Worm (Caenorhabditis elegans): ENCODE results near the gene srb-18.

srb-18 gene

ce11 chrV:7545187-7545586, 30.1 kb downstream of the srb-18 start, which contains the start of the genes C54F6.19 and nhx-3:
C54F6.19 (plus strand) TSS chrV:7545487.
nhx-3 (minus strand) TSS chrV:7545523.
- no peak for TF ChIP-seq scrt-1 (GFP tag; IDR thresholded peaks at IDR 0.05)
- TF ChIP-seq ceh-13 (GFP tag; optimal IDR thresholded peaks at IDR 0.05) = no peak
- TF ChIP-seq hmg-4 (GFP tag; optimal IDR thresholded peaks at IDR 0.05) = no peak
- no peak for TF ChIP-seq ama-1 (optimal IDR thresholded peaks at IDR 0.05)
- no peak for TF ChIP-seq ceh-36 (tag; optimal IDR thresholded peaks at IDR 0.05)
- no peak for TF ChIP-seq ets-7 (tag; optimal IDR thresholded peaks at IDR 0.05)

ce11 chrV:7547479-7547878, 32.4 kb downstream of the srb-18 start, which contains the start of gene ftn-1:
ftn-1 (minus strand) TSS chrV:7547579.
- TF ChIP-seq tbx-11 (GFP tag; IDR thresholded peaks at IDR 0.05) (no peak), tra-4 (tag; optimal IDR thresholded peaks at IDR 0.05) (no peak), flt-1 (GFP tag; IDR thresholded peaks at IDR 0.05) (no peak), scrt-1 (GFP tag; IDR thresholded peaks at IDR 0.05) (no peak), F13C5.2 (tag; optimal IDR thresholded peaks at IDR 0.05) (no peak), ceh-36 (tag; optimal IDR thresholded peaks at IDR 0.05) (no peak), ets-7 (tag; optimal IDR thresholded peaks at IDR 0.05) (no peak), aly-1 (tag; optimal IDR thresholded peaks at IDR 0.05) (no peak), hmbx-1 (tag; optimal IDR thresholded peaks at IDR 0.05) (no peak), tbx-37 (GFP tag; conservative IDR thresholded peaks at IDR 0.05) (no peak), pes-1 (GFP tag; IDR thresholded peaks at IDR 0.05) (no peak), hnd-1 (tag; optimal IDR thresholded peaks at IDR 0.05) (no peak), hmg-4 (GFP tag; optimal IDR thresholded peaks at IDR 0.05) (no peak), sea-1 (GFP tag; conservative IDR thresholded peaks at IDR 0.05) (no peak), ceh-13 (GFP tag; optimal IDR thresholded peaks at IDR 0.05) (no peak), B0310.2 (tag; optimal IDR thresholded peaks at IDR 0.05) (no peak), ama-1 (optimal IDR thresholded peaks at IDR 0.05) (no peak)

ce11 chrV:7548017-7548416, 33.0 kb downstream of the srb-18 start:
- no peak for TF ChIP-seq tbx-11 (GFP tag; IDR thresholded peaks at IDR 0.05)
- TF ChIP-seq F13C5.2 (tag; optimal IDR thresholded peaks at IDR 0.05) = no peak
- TF ChIP-seq sea-1 (GFP tag; conservative IDR thresholded peaks at IDR 0.05) = no peak

- TF ChIP-seq tbx-11 (GFP tag; IDR thresholded peaks at IDR 0.05) (peak; percentile 70), flt-1 (GFP tag; IDR thresholded peaks at IDR 0.05) (peak; percentile 56; the same call in 1 of the 2 replicates), pes-1 (GFP tag; IDR thresholded peaks at IDR 0.05) (peak; percentile 76), scrt-1 (GFP tag; IDR thresholded peaks at IDR 0.05) (peak; percentile 70; the same call in 1 of the 2 replicates)
Measured at ce11 chrV:7548499-7548898, 33.5 kb downstream of the srb-18 start.

- TF ChIP-seq F13C5.2 (tag; optimal IDR thresholded peaks at IDR 0.05) (no peak), sea-1 (GFP tag; conservative IDR thresholded peaks at IDR 0.05) (no peak), hnd-1 (tag; optimal IDR thresholded peaks at IDR 0.05) (no peak), hmbx-1 (tag; optimal IDR thresholded peaks at IDR 0.05) (no peak), hmg-4 (GFP tag; optimal IDR thresholded peaks at IDR 0.05) (no peak), aly-1 (tag; optimal IDR thresholded peaks at IDR 0.05) (no peak), B0310.2 (tag; optimal IDR thresholded peaks at IDR 0.05) (no peak), scrt-1 (GFP tag; IDR thresholded peaks at IDR 0.05) (no peak), ets-7 (tag; optimal IDR thresholded peaks at IDR 0.05) (no peak), tra-4 (tag; optimal IDR thresholded peaks at IDR 0.05) (no peak), flt-1 (GFP tag; IDR thresholded peaks at IDR 0.05) (no peak), ceh-36 (tag; optimal IDR thresholded peaks at IDR 0.05) (no peak), pes-1 (GFP tag; IDR thresholded peaks at IDR 0.05) (no peak), tbx-37 (GFP tag; conservative IDR thresholded peaks at IDR 0.05) (no peak)
Measured at ce11 chrV:7551821-7552220, 36.8 kb downstream of the srb-18 start, which contains the start of gene F19F10.3. F19F10.3 (plus strand) TSS chrV:7552121.

- no peak for TF ChIP-seq flt-1 (GFP tag; IDR thresholded peaks at IDR 0.05)
- no peak for TF ChIP-seq pes-1 (GFP tag; IDR thresholded peaks at IDR 0.05)
- TF ChIP-seq hmbx-1 (tag; optimal IDR thresholded peaks at IDR 0.05) = no peak
- no peak for TF ChIP-seq B0310.2 (tag; optimal IDR thresholded peaks at IDR 0.05)
- TF ChIP-seq hnd-1 (tag; optimal IDR thresholded peaks at IDR 0.05) = no peak
- TF ChIP-seq F13C5.2 (tag; optimal IDR thresholded peaks at IDR 0.05) = no peak
- TF ChIP-seq scrt-1 (GFP tag; IDR thresholded peaks at IDR 0.05) = no peak
- TF ChIP-seq tra-4 (tag; optimal IDR thresholded peaks at IDR 0.05) = no peak
- TF ChIP-seq aly-1 (tag; optimal IDR thresholded peaks at IDR 0.05) = no peak
Measured at ce11 chrV:7553873-7554362, 38.9 kb downstream of the srb-18 start, which contains the start of gene ttr-10. ttr-10 (minus strand) TSS chrV:7553923.

ce11 chrV:7555875-7556274, 40.8 kb downstream of the srb-18 start:
- TF ChIP-seq hmbx-1 (tag; optimal IDR thresholded peaks at IDR 0.05) = no peak
- no peak for TF ChIP-seq B0310.2 (tag; optimal IDR thresholded peaks at IDR 0.05)
- no peak for TF ChIP-seq ama-1 (optimal IDR thresholded peaks at IDR 0.05)
- no peak for TF ChIP-seq ceh-13 (GFP tag; optimal IDR thresholded peaks at IDR 0.05)
- no peak for TF ChIP-seq tra-4 (tag; optimal IDR thresholded peaks at IDR 0.05)
- TF ChIP-seq aly-1 (tag; optimal IDR thresholded peaks at IDR 0.05) = no peak
- TF ChIP-seq ets-7 (tag; optimal IDR thresholded peaks at IDR 0.05) = no peak
- TF ChIP-seq scrt-1 (GFP tag; IDR thresholded peaks at IDR 0.05) = no peak
- TF ChIP-seq tbx-11 (GFP tag; IDR thresholded peaks at IDR 0.05) = no peak
- TF ChIP-seq hnd-1 (tag; optimal IDR thresholded peaks at IDR 0.05) = no peak
- TF ChIP-seq sea-1 (GFP tag; conservative IDR thresholded peaks at IDR 0.05) = no peak
- no peak for TF ChIP-seq flt-1 (GFP tag; IDR thresholded peaks at IDR 0.05)
- no peak for TF ChIP-seq ceh-36 (tag; optimal IDR thresholded peaks at IDR 0.05)
- no peak for TF ChIP-seq tbx-37 (GFP tag; conservative IDR thresholded peaks at IDR 0.05)
- no peak for TF ChIP-seq F13C5.2 (tag; optimal IDR thresholded peaks at IDR 0.05)
- TF ChIP-seq pes-1 (GFP tag; IDR thresholded peaks at IDR 0.05) = no peak
- TF ChIP-seq hmg-4 (GFP tag; optimal IDR thresholded peaks at IDR 0.05) = no peak

ce11 chrV:7558693-7559092, 43.7 kb downstream of the srb-18 start, which contains the start of gene ets-7:
ets-7 (minus strand) TSS chrV:7558793.
- TF ChIP-seq hmg-4 (GFP tag; optimal IDR thresholded peaks at IDR 0.05) (no peak), aly-1 (tag; optimal IDR thresholded peaks at IDR 0.05) (no peak), hnd-1 (tag; optimal IDR thresholded peaks at IDR 0.05) (no peak), sea-1 (GFP tag; conservative IDR thresholded peaks at IDR 0.05) (no peak), ceh-36 (tag; optimal IDR thresholded peaks at IDR 0.05) (no peak), hmbx-1 (tag; optimal IDR thresholded peaks at IDR 0.05) (no peak)
